Worm (Caenorhabditis elegans) whole organism, young adult: ENCODE data around the gene Y43F8B.15.

Source experiments
- B0336.3 ChIP-seq: fragments of 200-800 bp; sonication (Bioruptor generic); IDR thresholded peaks from 2 replicates; pipeline ENCODE4 v1.3.6; 2022; ENCODE audit warnings: missing genetic modification characterization, missing compliant biosample characterization
- F52B5.7 ChIP-seq: sonication (generic microtip); optimal IDR thresholded peaks from 2 replicates; lab custom pipeline; 2016; ENCODE audit warnings: mild to moderate bottlenecking, missing genetic modification characterization, missing compliant biosample characterization
- ama-1 ChIP-seq, 3 experiments: fragments of 150-350 bp in 1 of 3; sonication (generic microtip) in 2 of 3; optimal IDR thresholded peaks; 2 replicates each; lab custom pipeline; 2014 to 2018; ENCODE audit warnings: missing biosample characterization in 2 of 3, missing genetic modification characterization in 2 of 3, missing genetic modification reagents in 2 of 3
- bed-2 ChIP-seq: fragments of 200-800 bp; sonication (Bioruptor generic); IDR thresholded peaks from 2 replicates; pipeline ENCODE4 v1.3.6; 2022; ENCODE audit warnings: missing genetic modification reagents, missing genetic modification characterization, missing compliant biosample characterization
- ceh-27 ChIP-seq: fragments of 200-800 bp; sonication (Bioruptor generic); optimal IDR thresholded peaks from 2 replicates; lab custom pipeline; 2018; ENCODE audit warnings: mild to moderate bottlenecking, missing genetic modification characterization, moderate library complexity, missing compliant biosample characterization
- ceh-40 ChIP-seq: fragments of 200-800 bp; sonication (Bioruptor generic); IDR thresholded peaks from 2 replicates; pipeline ENCODE4 v1.3.6; 2022; ENCODE audit warnings: missing genetic modification characterization, missing compliant biosample characterization
- hlh-26 ChIP-seq: fragments of 200-800 bp; sonication (Bioruptor generic); conservative IDR thresholded peaks from 2 replicates; pipeline ENCODE4 v1.3.6; 2022; ENCODE audit warnings: missing genetic modification reagents, missing genetic modification characterization, missing compliant biosample characterization
- lin-54 ChIP-seq: fragments of 200-800 bp; sonication (Bioruptor generic); optimal IDR thresholded peaks from 2 replicates; lab custom pipeline; 2018; ENCODE audit warnings: mild to moderate bottlenecking, missing genetic modification characterization, missing compliant biosample characterization
- nhr-80 ChIP-seq: sonication (generic microtip); optimal IDR thresholded peaks from 2 replicates; lab custom pipeline; 2016; ENCODE audit warnings: missing genetic modification characterization, missing compliant biosample characterization
- xnd-1 ChIP-seq: sonication (generic microtip); optimal IDR thresholded peaks from 2 replicates; lab custom pipeline; 2016; ENCODE audit warnings: missing genotype, missing genetic modification reagents, missing genetic modification characterization, missing compliant biosample characterization
- ztf-18 ChIP-seq: sonication (generic microtip); optimal IDR thresholded peaks from 2 replicates; lab custom pipeline; 2016; ENCODE audit warnings: missing genotype, mild to moderate bottlenecking, missing genetic modification characterization, missing compliant biosample characterization
- ztf-3 ChIP-seq: fragments of 200-800 bp; sonication (Bioruptor generic); optimal IDR thresholded peaks from 2 replicates; lab custom pipeline; 2018; ENCODE audit warnings: mild to moderate bottlenecking, missing genetic modification characterization, missing compliant biosample characterization
- ztf-6 ChIP-seq: fragments of 200-800 bp; sonication (Bioruptor generic); IDR thresholded peaks from 2 replicates; pipeline ENCODE4 v1.3.6; 2022; ENCODE audit warnings: missing genetic modification reagents, missing genetic modification characterization, missing compliant biosample characterization

ce11 chrV:19490461-19490860 lies 28.5 kb upstream of the Y43F8B.15 start, which contains the start of gene Y43F8B.7:
- TF ChIP-seq bed-2 (no peak), ama-1 (optimal IDR thresholded peaks at IDR 0.05; lab: Kevin White, UChicago) (no peak), ama-1 (GFP tag; optimal IDR thresholded peaks at IDR 0.05; lab: Kevin White, UChicago) (no peak), B0336.3 (GFP tag; lab: Robert Waterston, UW) (no peak), ceh-40 (GFP tag; lab: Robert Waterston, UW) (no peak), hlh-26 (GFP tag; lab: Robert Waterston, UW) (no peak), ztf-6 (GFP tag; lab: Robert Waterston, UW) (no peak), F52B5.7 (tag; lab: Kevin White, UChicago) (no peak), nhr-80 (no peak), ceh-27 (no peak), ztf-18 (tag; lab: Kevin White, UChicago) (no peak), ztf-3 (GFP tag; lab: Kevin White, UChicago) (no peak), xnd-1 (tag; lab: Kevin White, UChicago) (no peak), lin-54 (GFP tag; lab: Kevin White, UChicago) (no peak)
